Fruit fly (Drosophila melanogaster) whole organism, wandering third instar larva: ENCODE measurements around the gene robo2.

ENCODE experiments used
- Hr78 ChIP-seq: fragments of >200 bp; optimal IDR thresholded peaks from 2 replicates; lab custom pipeline; 2017; ENCODE audit warnings: missing biosample characterization, missing genetic modification characterization
- ey ChIP-seq: fragments of 200-800 bp; sonication (Bioruptor generic); optimal IDR thresholded peaks from 2 replicates; lab custom pipeline; 2016; ENCODE audit warnings: missing biosample characterization, missing genetic modification characterization
- pan ChIP-seq: fragments of >200 bp; optimal IDR thresholded peaks from 2 replicates; lab custom pipeline; 2017
- usp ChIP-seq: fragments of >200 bp; optimal IDR thresholded peaks from 2 replicates; lab custom pipeline; 2017; ENCODE audit warnings: missing biosample characterization, missing genetic modification characterization

DNA sequence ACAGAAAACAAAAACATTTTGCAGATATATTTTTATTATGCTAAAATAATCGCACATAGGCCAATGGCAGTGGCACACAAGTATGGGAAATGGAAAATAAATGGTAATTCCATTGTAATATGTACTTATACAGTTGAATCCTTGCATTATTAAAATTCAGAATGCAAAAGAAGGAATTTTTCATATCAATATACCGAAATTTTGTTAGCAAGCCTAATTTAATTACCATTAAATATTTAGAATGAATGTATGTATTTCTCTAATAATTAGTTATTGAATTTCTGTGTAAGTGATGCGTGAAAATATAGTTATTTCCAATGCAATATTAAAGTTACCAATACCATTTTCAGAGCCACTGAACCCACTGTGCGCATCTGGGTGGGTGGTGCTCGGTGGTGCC lies 35.2 kb upstream of the robo2 start:
- TF ChIP-seq pan (lab: Kevin White, UChicago), result no peak
- no peak for TF ChIP-seq Hr78 (GFP tag; lab: Kevin White, UChicago)
- TF ChIP-seq usp (GFP tag; lab: Kevin White, UChicago), result no peak
- TF ChIP-seq ey (GFP tag; lab: Kevin White, UChicago), result no peak
